Worm (Caenorhabditis elegans): Measurements from ENCODE around the gene C25E10.16.

DNA sequence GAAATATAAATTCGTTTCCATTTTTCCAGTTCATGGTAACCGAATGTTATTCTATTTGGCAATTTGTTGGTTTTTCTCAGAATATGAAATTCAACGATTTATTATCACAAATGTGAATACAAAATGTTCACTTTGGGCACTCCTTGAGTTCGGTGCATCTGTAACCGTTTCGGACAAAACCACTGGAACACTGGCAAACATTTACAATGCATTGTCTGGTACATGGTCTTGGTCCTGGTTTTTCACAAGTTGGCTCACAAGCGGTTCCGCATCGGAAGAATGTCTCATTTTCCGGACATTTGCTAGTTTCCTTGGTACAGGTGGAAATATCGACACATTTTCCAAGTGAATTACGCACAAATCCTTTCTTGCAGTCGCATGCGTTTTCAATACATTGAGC lies 6.1 kb downstream of the C25E10.16 start:
- TF ChIP-seq B0310.2 (tag; optimal IDR thresholded peaks at IDR 0.05), result no peak
- TF ChIP-seq ama-1 (optimal IDR thresholded peaks at IDR 0.05), result no peak
- no peak for TF ChIP-seq scrt-1 (GFP tag; IDR thresholded peaks at IDR 0.05)
